Fruit fly (Drosophila melanogaster) whole organism, prepupa: ENCODE measurements around the gene Ntl.

Experiments used
- CG10631 ChIP-seq: fragments of 200-800 bp; sonication (Bioruptor generic); optimal IDR thresholded peaks from 2 replicates; lab custom pipeline; 2016; ENCODE audit warnings: missing biosample characterization, missing genetic modification characterization
- CG10669 ChIP-seq: fragments of 200-800 bp; sonication (Bioruptor generic); optimal IDR thresholded peaks from 3 replicates; lab custom pipeline; 2018; ENCODE audit warnings: missing biosample characterization, mild to moderate bottlenecking, missing genetic modification characterization, moderate library complexity
- CG11294 ChIP-seq: fragments of 200-800 bp; sonication (Bioruptor generic); IDR thresholded peaks from 2 replicates; pipeline ENCODE4 v1.3.6; 2022; ENCODE audit warnings: missing biosample characterization, missing genetic modification characterization
- CG11762 ChIP-seq: fragments of 200-800 bp; sonication (Bioruptor generic); optimal IDR thresholded peaks from 3 replicates; lab custom pipeline; 2016; ENCODE audit warnings: missing biosample characterization, missing genetic modification characterization; ENCODE audit not compliant: insufficient read depth
- CG11902 ChIP-seq: fragments of 200-800 bp; sonication (Bioruptor generic); optimal IDR thresholded peaks from 3 replicates; lab custom pipeline; 2016; ENCODE audit warnings: missing biosample characterization, missing genetic modification characterization
- CG15336 ChIP-seq: fragments of 200-800 bp; sonication (Bioruptor generic); IDR thresholded peaks from 2 replicates; pipeline ENCODE4 v1.3.6; 2022; ENCODE audit warnings: missing biosample characterization, missing genetic modification characterization
- CG3032 ChIP-seq: fragments of 200-800 bp; optimal IDR thresholded peaks from 2 replicates; lab custom pipeline; 2019; ENCODE audit warnings: missing biosample characterization, mild to moderate bottlenecking, missing genetic modification characterization, moderate library complexity
- CG32006 ChIP-seq: fragments of 200-800 bp; sonication (Bioruptor generic); optimal IDR thresholded peaks from 3 replicates; lab custom pipeline; 2017; ENCODE audit warnings: missing biosample characterization, mild to moderate bottlenecking, missing genetic modification characterization
- CG34406 ChIP-seq: fragments of 200-800 bp; sonication (Bioruptor generic); optimal IDR thresholded peaks from 3 replicates; lab custom pipeline; 2016; ENCODE audit warnings: missing biosample characterization, missing genetic modification characterization
- CG4318 ChIP-seq: fragments of 200-800 bp; sonication (Bioruptor generic); optimal IDR thresholded peaks from 3 replicates; lab custom pipeline; 2017; ENCODE audit warnings: missing biosample characterization, mild to moderate bottlenecking, missing genetic modification characterization
- CG6163 ChIP-seq: fragments of 200-800 bp; sonication (Bioruptor generic); IDR thresholded peaks from 3 replicates; pipeline ENCODE4 v1.3.6; 2022; ENCODE audit warnings: missing biosample characterization, missing genetic modification characterization
- CG6276 ChIP-seq: fragments of 200-800 bp; sonication (Bioruptor generic); optimal IDR thresholded peaks from 2 replicates; lab custom pipeline; 2017; ENCODE audit warnings: missing biosample characterization, mild to moderate bottlenecking, missing genetic modification characterization
- CG6792 ChIP-seq: fragments of 200-800 bp; sonication (Bioruptor generic); optimal IDR thresholded peaks from 3 replicates; lab custom pipeline; 2016; ENCODE audit warnings: missing biosample characterization, missing genetic modification characterization
- CG6854 ChIP-seq: fragments of 200-800 bp; sonication (Bioruptor generic); optimal IDR thresholded peaks from 2 replicates; lab custom pipeline; 2017; ENCODE audit warnings: missing biosample characterization, mild to moderate bottlenecking, missing genetic modification characterization
- CG7368 ChIP-seq: fragments of 200-800 bp; sonication (Bioruptor generic); optimal IDR thresholded peaks from 3 replicates; lab custom pipeline; 2016; ENCODE audit warnings: missing biosample characterization, missing genetic modification characterization
- CG8119 ChIP-seq: fragments of 200-800 bp; sonication (Bioruptor generic); IDR thresholded peaks from 3 replicates; pipeline ENCODE4 v1.3.6; 2022; ENCODE audit warnings: missing biosample characterization, missing genetic modification characterization
- CG8319 ChIP-seq: fragments of 200-800 bp; sonication (Bioruptor generic); optimal IDR thresholded peaks from 3 replicates; lab custom pipeline; 2016; ENCODE audit warnings: missing biosample characterization, missing genetic modification characterization
- CG8632 ChIP-seq: fragments of 200-800 bp; sonication (Bioruptor generic); optimal IDR thresholded peaks from 3 replicates; lab custom pipeline; 2016; ENCODE audit warnings: missing biosample characterization, missing genetic modification characterization
- Eip75B ChIP-seq: fragments of 200-800 bp; sonication (Bioruptor generic); optimal IDR thresholded peaks from 3 replicates; lab custom pipeline; 2016; ENCODE audit warnings: missing biosample characterization, missing genetic modification characterization
- Eip78C ChIP-seq: fragments of 200-800 bp; sonication (Bioruptor generic); peaks from one replicate; lab custom pipeline; 2016; ENCODE audit warnings: missing biosample characterization, missing genetic modification characterization
- Eip93F ChIP-seq: fragments of 200-800 bp; sonication (Bioruptor generic); optimal IDR thresholded peaks from 2 replicates; lab custom pipeline; 2016; ENCODE audit warnings: missing biosample characterization, mild to moderate bottlenecking, missing genetic modification characterization
- Ets96B ChIP-seq: fragments of 200-800 bp; optimal IDR thresholded peaks from 2 replicates; lab custom pipeline; 2019; ENCODE audit warnings: missing biosample characterization, mild to moderate bottlenecking, missing genetic modification characterization, moderate library complexity
- Gug ChIP-seq: fragments of 200-800 bp; sonication (Bioruptor generic); IDR thresholded peaks from 2 replicates; pipeline ENCODE4 v1.3.6; 2022; ENCODE audit warnings: missing biosample characterization, missing genetic modification characterization
- Hr38 ChIP-seq: sonication (Bioruptor generic); optimal IDR thresholded peaks from 2 replicates; lab custom pipeline; 2016; ENCODE audit warnings: missing biosample characterization, missing genetic modification characterization
- Hr39 ChIP-seq: fragments of 200-800 bp; sonication (Bioruptor generic); optimal IDR thresholded peaks from 2 replicates; lab custom pipeline; 2016; ENCODE audit warnings: missing biosample characterization, missing genetic modification characterization
- Hr4 ChIP-seq: fragments of 200-800 bp; sonication (Bioruptor generic); optimal IDR thresholded peaks from 3 replicates; lab custom pipeline; 2016; ENCODE audit warnings: missing biosample characterization, missing genetic modification characterization
- Lpt ChIP-seq: fragments of 200-800 bp; sonication (Bioruptor generic); optimal IDR thresholded peaks from 3 replicates; lab custom pipeline; 2016; ENCODE audit warnings: missing biosample characterization, missing genetic modification characterization
- Met ChIP-seq: fragments of 200-800 bp; sonication (Bioruptor generic); optimal IDR thresholded peaks from 3 replicates; lab custom pipeline; 2016; ENCODE audit warnings: missing biosample characterization, missing genetic modification characterization
- Sox102F ChIP-seq: fragments of 200-800 bp; sonication (Bioruptor generic); optimal IDR thresholded peaks from 2 replicates; lab custom pipeline; 2016; ENCODE audit warnings: missing biosample characterization, mild to moderate bottlenecking, missing genetic modification characterization
- Sox14 ChIP-seq: fragments of 200-800 bp; sonication (Bioruptor generic); optimal IDR thresholded peaks from 3 replicates; lab custom pipeline; 2016; ENCODE audit warnings: missing biosample characterization, missing genetic modification characterization
- Sox15 ChIP-seq: fragments of 200-800 bp; sonication (Bioruptor generic); optimal IDR thresholded peaks from 3 replicates; lab custom pipeline; 2016; ENCODE audit warnings: missing biosample characterization, missing genetic modification characterization
- achi ChIP-seq: fragments of 200-800 bp; sonication (Bioruptor generic); optimal IDR thresholded peaks from 3 replicates; lab custom pipeline; 2016; ENCODE audit warnings: missing biosample characterization, missing genetic modification characterization
- acj6 ChIP-seq: fragments of 200-800 bp; sonication (Bioruptor generic); optimal IDR thresholded peaks from 3 replicates; lab custom pipeline; 2016; ENCODE audit warnings: missing biosample characterization, missing genetic modification characterization
- cyc ChIP-seq: fragments of 200-800 bp; sonication (Bioruptor generic); optimal IDR thresholded peaks from 3 replicates; lab custom pipeline; 2016; ENCODE audit warnings: missing biosample characterization, missing genetic modification characterization
- dsx ChIP-seq: fragments of 200-800 bp; optimal IDR thresholded peaks from 3 replicates; lab custom pipeline; 2019; ENCODE audit warnings: missing biosample characterization, mild to moderate bottlenecking, missing genetic modification characterization, moderate library complexity; ENCODE audit not compliant: poor library complexity, severe bottlenecking
- eg ChIP-seq: fragments of 200-800 bp; sonication (Bioruptor generic); IDR thresholded peaks from 3 replicates; pipeline ENCODE4 v1.3.6; 2022; ENCODE audit warnings: missing biosample characterization, missing genetic modification characterization
- esn ChIP-seq: fragments of 200-800 bp; sonication (Bioruptor generic); optimal IDR thresholded peaks from 2 replicates; lab custom pipeline; 2016; ENCODE audit warnings: missing biosample characterization, mild to moderate bottlenecking, missing genetic modification characterization, moderate library complexity
- fd59A ChIP-seq: fragments of 200-800 bp; sonication (Bioruptor generic); optimal IDR thresholded peaks from 2 replicates; lab custom pipeline; 2017; ENCODE audit warnings: missing biosample characterization, mild to moderate bottlenecking, missing genetic modification characterization, missing genetic modification reagents
- fd85E ChIP-seq: fragments of 200-800 bp; sonication (Bioruptor generic); optimal IDR thresholded peaks from 3 replicates; lab custom pipeline; 2016; ENCODE audit warnings: missing biosample characterization, missing genetic modification characterization
- fkh ChIP-seq: fragments of 200-800 bp; sonication (Bioruptor generic); optimal IDR thresholded peaks from 3 replicates; lab custom pipeline; 2017; ENCODE audit warnings: missing biosample characterization, mild to moderate bottlenecking, missing genetic modification characterization, moderate library complexity
- pdm3 ChIP-seq: fragments of 200-800 bp; sonication (Bioruptor generic); optimal IDR thresholded peaks from 3 replicates; lab custom pipeline; 2016; ENCODE audit warnings: missing biosample characterization, missing genetic modification characterization
- ss ChIP-seq, 2 experiments: fragments of 200-800 bp; sonication (Bioruptor generic); optimal IDR thresholded peaks; 2 replicates in 1 of 2; 3 replicates in 1 of 2; lab custom pipeline; 2017 to 2018; ENCODE audit warnings: mild to moderate bottlenecking in 2 of 2, missing biosample characterization in 2 of 2, missing genetic modification characterization in 2 of 2, moderate library complexity in 1 of 2
- topi ChIP-seq: fragments of 200-800 bp; sonication (Bioruptor generic); optimal IDR thresholded peaks from 3 replicates; lab custom pipeline; 2016; ENCODE audit warnings: missing biosample characterization, missing genetic modification characterization
- vri ChIP-seq: fragments of 200-800 bp; sonication (Bioruptor generic); optimal IDR thresholded peaks from 3 replicates; lab custom pipeline; 2016; ENCODE audit warnings: missing biosample characterization, mild to moderate bottlenecking, missing genetic modification characterization

Gene Ntl

dm6 chr2L:7754539-7754938, 43.9 kb downstream of the Ntl start (continued):
- TF ChIP-seq CG8632 (GFP tag; lab: Kevin White, UChicago) (no peak), Hr39 (GFP tag; lab: Kevin White, UChicago) (no peak), CG3032 (peak; percentile 15), Sox15 (GFP tag; lab: Kevin White, UChicago) (no peak), Sox102F (GFP tag; lab: Kevin White, UChicago) (no peak), CG6792 (no peak), cyc (GFP tag; lab: Kevin White, UChicago) (peak; percentile 4), achi (GFP tag; lab: Kevin White, UChicago) (no peak), CG10631 (no peak), CG15336 (GFP tag; lab: Robert Waterston, UW) (peak; percentile 53), Ets96B (tag; lab: Kevin White, UChicago) (peak; percentile 12), Sox14 (GFP tag; lab: Kevin White, UChicago) (no peak), CG6163 (GFP tag; lab: Robert Waterston, UW) (peak; percentile 48; the same call in 2 of the 3 replicates), acj6 (GFP tag; lab: Kevin White, UChicago) (no peak), fd85E (GFP tag; lab: Kevin White, UChicago) (no peak), Eip75B (no peak), CG7368 (GFP tag; lab: Kevin White, UChicago) (no peak)
- TF ChIP-seq, all 60 proteins: peak for 19

DNA sequence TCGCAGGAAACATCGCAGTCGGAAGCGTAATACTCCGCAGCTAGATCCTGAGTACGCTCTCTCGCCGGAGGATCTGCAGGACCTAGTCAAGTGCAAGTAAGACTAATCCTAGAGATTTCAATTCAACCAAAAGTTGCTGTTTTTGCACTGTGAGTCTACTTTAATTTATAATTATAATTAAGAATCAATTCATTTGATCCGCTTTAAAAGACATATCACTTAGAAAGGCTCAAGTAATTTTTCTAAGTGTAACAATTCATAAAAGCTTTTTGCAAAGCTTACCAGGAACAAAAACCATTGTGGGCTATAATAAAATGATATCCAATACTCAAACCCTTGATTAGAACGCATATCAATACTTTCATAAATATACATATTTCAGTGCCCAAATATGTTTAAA, 46.2 kb downstream of the Ntl start:
- TF ChIP-seq CG15336 (GFP tag; lab: Robert Waterston, UW) (peak; percentile 48; the same call in 1 of the 2 replicates), acj6 (GFP tag; lab: Kevin White, UChicago) (peak; percentile 10), CG8119 (peak; percentile 40; the same call in 1 of the 3 replicates), esn (GFP tag; lab: Kevin White, UChicago) (no peak), CG6276 (GFP tag; lab: Kevin White, UChicago) (no peak), topi (GFP tag; lab: Kevin White, UChicago) (no peak), CG8632 (GFP tag; lab: Kevin White, UChicago) (no peak), CG34406 (GFP tag; lab: Kevin White, UChicago) (no peak), CG3032 (no peak), ss (GFP tag; optimal IDR thresholded peaks at IDR 0.05; lab: Kevin White, UChicago) (no peak), CG10669 (GFP tag; lab: Kevin White, UChicago) (no peak), vri (GFP tag; lab: Kevin White, UChicago) (no peak), CG11294 (GFP tag; lab: Robert Waterston, UW) (0 out of 2 replicates have a peak, but pooled peaks have one; percentile 19), CG4318 (GFP tag; lab: Kevin White, UChicago) (no peak), CG6792 (no peak), CG11902 (GFP tag; lab: Kevin White, UChicago) (no peak), pdm3 (GFP tag; lab: Kevin White, UChicago) (no peak), CG11762 (GFP tag; lab: Kevin White, UChicago) (no peak), Met (GFP tag; lab: Kevin White, UChicago) (no peak), fkh (no peak), achi (GFP tag; lab: Kevin White, UChicago) (no peak), CG10631 (no peak), Eip75B (no peak), Ets96B (tag; lab: Kevin White, UChicago) (no peak), Hr4 (GFP tag; lab: Kevin White, UChicago) (peak; percentile 2), Hr38 (GFP tag; lab: Kevin White, UChicago) (no peak), CG6854 (GFP tag; lab: Kevin White, UChicago) (no peak), CG8319 (GFP tag; lab: Kevin White, UChicago) (no peak), CG32006 (GFP tag; lab: Kevin White, UChicago) (peak; percentile 20), fd59A (GFP tag; lab: Kevin White, UChicago) (no peak), Eip93F (GFP tag; lab: Kevin White, UChicago) (no peak), eg (GFP tag; lab: Robert Waterston, UW) (peak; percentile 51; the same call in 1 of the 3 replicates), Sox15 (GFP tag; lab: Kevin White, UChicago) (no peak), Eip78C (no peak), dsx (GFP tag; lab: Kevin White, UChicago) (no peak), Gug (GFP tag; lab: Robert Waterston, UW) (no peak), CG6163 (GFP tag; lab: Robert Waterston, UW) (no peak), Lpt (no peak), fd85E (GFP tag; lab: Kevin White, UChicago) (no peak)
